Fruit fly (Drosophila melanogaster) whole organism, embryonic: Measurements from ENCODE around the gene CG18788.

ENCODE experiments used
- B-H1 ChIP-seq: fragments of 200-800 bp; sonication (Bioruptor generic); IDR thresholded peaks from 3 replicates; pipeline ENCODE4 v1.3.6; 2022; ENCODE audit warnings: missing biosample characterization, missing genetic modification characterization
- Bgb ChIP-seq: fragments of 200-800 bp; sonication (Bioruptor generic); IDR thresholded peaks from 2 replicates; pipeline ENCODE4 v1.3.6; 2022; ENCODE audit warnings: missing biosample characterization, missing genetic modification characterization; ENCODE audit not compliant: partially characterized antibody
- CG10267 ChIP-seq: fragments of 200-800 bp; sonication (Bioruptor generic); optimal IDR thresholded peaks from 2 replicates; lab custom pipeline; 2018; ENCODE audit warnings: missing biosample characterization, mild to moderate bottlenecking, missing genetic modification characterization, moderate library complexity
- CG11247 ChIP-seq: fragments of 200-800 bp; sonication (Bioruptor generic); IDR thresholded peaks from 2 replicates; pipeline ENCODE4 v1.3.6; 2022; ENCODE audit warnings: missing biosample characterization, missing genetic modification characterization
- CG13775 ChIP-seq: fragments of 200-800 bp; sonication (Bioruptor generic); optimal IDR thresholded peaks from 3 replicates; lab custom pipeline; 2017; ENCODE audit warnings: missing biosample characterization, mild to moderate bottlenecking, missing genetic modification characterization
- CG14667 ChIP-seq: fragments of 200-800 bp; sonication (Bioruptor generic); IDR thresholded peaks from 2 replicates; pipeline ENCODE4 v1.3.6; 2022; ENCODE audit warnings: missing biosample characterization, missing genetic modification characterization
- CG14965 ChIP-seq: fragments of 200-800 bp; sonication (Bioruptor generic); optimal IDR thresholded peaks from 2 replicates; lab custom pipeline; 2016; ENCODE audit warnings: missing biosample characterization, missing genetic modification characterization, borderline replicate concordance
- CG15514 ChIP-seq: fragments of 200-800 bp; sonication (Bioruptor generic); optimal IDR thresholded peaks from 3 replicates; lab custom pipeline; 2017; ENCODE audit warnings: missing biosample characterization, missing genetic modification characterization, mild to moderate bottlenecking, moderate library complexity, missing genetic modification reagents
- CG15601 ChIP-seq: fragments of 200-800 bp; sonication (Bioruptor generic); optimal IDR thresholded peaks from 3 replicates; lab custom pipeline; 2019; ENCODE audit warnings: missing biosample characterization, mild to moderate bottlenecking, missing genetic modification characterization, moderate library complexity
- CG16815 ChIP-seq: fragments of 200-800 bp; sonication (Bioruptor generic); optimal IDR thresholded peaks from 3 replicates; lab custom pipeline; 2017; ENCODE audit warnings: missing biosample characterization, mild to moderate bottlenecking, missing genetic modification characterization
- CG17612 ChIP-seq: fragments of 200-800 bp; sonication (Bioruptor generic); IDR thresholded peaks from 2 replicates; pipeline ENCODE4 v1.3.6; 2022; ENCODE audit warnings: missing biosample characterization, missing genetic modification characterization
- CG32772 ChIP-seq: fragments of 200-800 bp; sonication (Bioruptor generic); IDR thresholded peaks from 2 replicates; pipeline ENCODE4 v1.3.6; 2022; ENCODE audit warnings: missing biosample characterization, missing genetic modification characterization
- CG33213 ChIP-seq: fragments of 200-800 bp; sonication (Bioruptor generic); optimal IDR thresholded peaks from 3 replicates; lab custom pipeline; 2016; ENCODE audit warnings: missing biosample characterization, missing genetic modification characterization
- CG3838 ChIP-seq: fragments of 200-800 bp; sonication (Bioruptor generic); optimal IDR thresholded peaks from 3 replicates; lab custom pipeline; 2016; ENCODE audit warnings: missing biosample characterization, missing genetic modification characterization
- CG5245 ChIP-seq: fragments of 200-800 bp; sonication (Bioruptor generic); optimal IDR thresholded peaks from 3 replicates; lab custom pipeline; 2016; ENCODE audit warnings: missing biosample characterization, missing genetic modification characterization
- CG6175 ChIP-seq: fragments of 200-800 bp; sonication (Bioruptor generic); IDR thresholded peaks from 3 replicates; pipeline ENCODE4 v1.3.6; 2022; ENCODE audit warnings: missing biosample characterization, missing genetic modification characterization
- CG6272 ChIP-seq: fragments of 200-800 bp; sonication (Bioruptor generic); IDR thresholded peaks from 2 replicates; pipeline ENCODE4 v1.3.6; 2022; ENCODE audit warnings: missing biosample characterization, missing genetic modification characterization
- CG9876 ChIP-seq: fragments of 200-800 bp; sonication (Bioruptor generic); optimal IDR thresholded peaks from 2 replicates; lab custom pipeline; 2016; ENCODE audit warnings: missing biosample characterization, missing genetic modification characterization
- CrebB ChIP-seq: fragments of 200-800 bp; sonication (Bioruptor generic); optimal IDR thresholded peaks from 3 replicates; lab custom pipeline; 2018; ENCODE audit warnings: missing biosample characterization, mild to moderate bottlenecking, missing genetic modification characterization
- Dref ChIP-seq: fragments of 200-800 bp; sonication (Bioruptor generic); IDR thresholded peaks from 2 replicates; pipeline ENCODE4 v1.3.6; 2022; ENCODE audit warnings: missing biosample characterization, missing genetic modification characterization
- HmgD ChIP-seq: fragments of 200-800 bp; sonication (Bioruptor generic); optimal IDR thresholded peaks from 3 replicates; lab custom pipeline; 2016; ENCODE audit warnings: missing biosample characterization, missing genetic modification characterization
- Hr39 ChIP-seq: fragments of >200 bp; optimal IDR thresholded peaks from 2 replicates; lab custom pipeline; 2017
- MTF-1 ChIP-seq: fragments of 200-800 bp; sonication (Bioruptor generic); optimal IDR thresholded peaks from 2 replicates; lab custom pipeline; 2018; ENCODE audit warnings: missing biosample characterization, mild to moderate bottlenecking, missing genetic modification characterization, borderline replicate concordance
- NK7.1 ChIP-seq: fragments of 200-800 bp; sonication (Bioruptor generic); optimal IDR thresholded peaks from 3 replicates; lab custom pipeline; 2016; ENCODE audit warnings: missing biosample characterization, missing genetic modification characterization
- Nf-YB ChIP-seq: fragments of 200-800 bp; sonication (Bioruptor generic); optimal IDR thresholded peaks from 3 replicates; lab custom pipeline; 2019; ENCODE audit warnings: missing biosample characterization, mild to moderate bottlenecking, missing genetic modification characterization, moderate library complexity
- Side ChIP-seq: fragments of 200-800 bp; sonication (Bioruptor generic); optimal IDR thresholded peaks from 2 replicates; lab custom pipeline; 2016; ENCODE audit warnings: missing biosample characterization, missing genetic modification characterization
- Sox100B ChIP-seq: fragments of 200-800 bp; sonication (Bioruptor generic); optimal IDR thresholded peaks from 3 replicates; lab custom pipeline; 2018; ENCODE audit warnings: missing biosample characterization, mild to moderate bottlenecking, missing genetic modification characterization
- Usf ChIP-seq: fragments of 200-800 bp; sonication (Bioruptor generic); optimal IDR thresholded peaks from 2 replicates; lab custom pipeline; 2017; ENCODE audit warnings: missing genotype, missing biosample characterization, missing genetic modification characterization
- Vsx1 ChIP-seq: fragments of 200-800 bp; sonication (Bioruptor generic); optimal IDR thresholded peaks from 2 replicates; lab custom pipeline; 2017; ENCODE audit warnings: missing biosample characterization, mild to moderate bottlenecking, missing genetic modification characterization, missing genetic modification reagents
- ato ChIP-seq: fragments of 200-800 bp; sonication (Bioruptor generic); IDR thresholded peaks from 2 replicates; pipeline ENCODE4 v1.3.6; 2022; ENCODE audit warnings: missing biosample characterization, missing genetic modification characterization; ENCODE audit not compliant: partially characterized antibody
- az2 ChIP-seq: fragments of 200-800 bp; sonication (Bioruptor generic); optimal IDR thresholded peaks from 3 replicates; lab custom pipeline; 2016; ENCODE audit warnings: missing biosample characterization, missing genetic modification characterization
- br ChIP-seq: fragments of >200 bp; optimal IDR thresholded peaks from 2 replicates; lab custom pipeline; 2017
- cato ChIP-seq: fragments of 200-800 bp; sonication (Bioruptor generic); optimal IDR thresholded peaks from 2 replicates; lab custom pipeline; 2016; ENCODE audit warnings: missing biosample characterization, missing genetic modification characterization, borderline replicate concordance
- cg ChIP-seq: fragments of 200-800 bp; sonication (Bioruptor generic); optimal IDR thresholded peaks from 3 replicates; lab custom pipeline; 2019; ENCODE audit warnings: missing biosample characterization, mild to moderate bottlenecking, missing genetic modification characterization, moderate library complexity
- crol ChIP-seq: fragments of 200-800 bp; sonication (Bioruptor generic); IDR thresholded peaks from 2 replicates; pipeline ENCODE4 v1.3.6; 2022; ENCODE audit warnings: missing biosample characterization, missing genetic modification characterization
- en ChIP-seq: fragments of 200-800 bp; sonication (Bioruptor generic); optimal IDR thresholded peaks from 2 replicates; lab custom pipeline; 2016; ENCODE audit warnings: missing biosample characterization, missing genetic modification characterization
- exex ChIP-seq: fragments of 200-800 bp; sonication (Bioruptor generic); optimal IDR thresholded peaks from 4 replicates; lab custom pipeline; 2018; ENCODE audit warnings: missing biosample characterization, mild to moderate bottlenecking, missing genetic modification characterization, moderate library complexity
- eyg ChIP-seq: fragments of 200-800 bp; sonication (Bioruptor generic); optimal IDR thresholded peaks from 3 replicates; lab custom pipeline; 2016; ENCODE audit warnings: missing biosample characterization, missing genetic modification characterization
- ftz-f1 ChIP-seq: fragments of 200-800 bp; sonication (Bioruptor generic); optimal IDR thresholded peaks from 2 replicates; lab custom pipeline; 2016; ENCODE audit warnings: missing biosample characterization, missing genetic modification characterization
- grau ChIP-seq: fragments of 200-800 bp; optimal IDR thresholded peaks from 3 replicates; lab custom pipeline; 2019; ENCODE audit warnings: missing biosample characterization, mild to moderate bottlenecking, missing genetic modification characterization, moderate library complexity
- gsb-n ChIP-seq: fragments of 200-800 bp; sonication (Bioruptor generic); optimal IDR thresholded peaks from 3 replicates; lab custom pipeline; 2018; ENCODE audit warnings: missing biosample characterization, mild to moderate bottlenecking, missing genetic modification characterization
- ken ChIP-seq: fragments of 200-800 bp; sonication (Bioruptor generic); IDR thresholded peaks from 3 replicates; pipeline ENCODE4 v1.3.6; 2022; ENCODE audit warnings: missing biosample characterization, missing genetic modification characterization
- lmd ChIP-seq: fragments of 200-800 bp; sonication (Bioruptor generic); IDR thresholded peaks from 2 replicates; pipeline ENCODE4 v1.3.6; 2022; ENCODE audit warnings: missing biosample characterization, missing genetic modification characterization
- mirr ChIP-seq: fragments of 200-800 bp; sonication (Bioruptor generic); optimal IDR thresholded peaks from 3 replicates; lab custom pipeline; 2018; ENCODE audit warnings: missing biosample characterization, mild to moderate bottlenecking, missing genetic modification characterization
- otp ChIP-seq: fragments of 200-800 bp; sonication (Bioruptor generic); IDR thresholded peaks from 3 replicates; pipeline ENCODE4, ENCODE4 v1.3.6; 2022; ENCODE audit warnings: missing biosample characterization, missing genetic modification characterization
- pum ChIP-seq: fragments of 200-800 bp; sonication (Bioruptor generic); optimal IDR thresholded peaks from 2 replicates; lab custom pipeline; 2016; ENCODE audit warnings: missing biosample characterization, missing genetic modification characterization
- ranshi ChIP-seq: fragments of 200-800 bp; sonication (Bioruptor generic); IDR thresholded peaks from 2 replicates; pipeline ENCODE4 v1.3.6; 2022; ENCODE audit warnings: missing biosample characterization, missing genetic modification characterization
- vfl ChIP-seq: fragments of 200-800 bp; sonication (Bioruptor generic); optimal IDR thresholded peaks from 2 replicates; lab custom pipeline; 2016; ENCODE audit warnings: missing biosample characterization, missing genetic modification characterization
- yki ChIP-seq: fragments of >200 bp; optimal IDR thresholded peaks from 3 replicates; lab custom pipeline; 2018
- zfh2 ChIP-seq: fragments of 200-800 bp; sonication (Bioruptor generic); optimal IDR thresholded peaks from 2 replicates; lab custom pipeline; 2016; ENCODE audit warnings: missing biosample characterization, missing genetic modification characterization

Gene CG18788

DNA sequence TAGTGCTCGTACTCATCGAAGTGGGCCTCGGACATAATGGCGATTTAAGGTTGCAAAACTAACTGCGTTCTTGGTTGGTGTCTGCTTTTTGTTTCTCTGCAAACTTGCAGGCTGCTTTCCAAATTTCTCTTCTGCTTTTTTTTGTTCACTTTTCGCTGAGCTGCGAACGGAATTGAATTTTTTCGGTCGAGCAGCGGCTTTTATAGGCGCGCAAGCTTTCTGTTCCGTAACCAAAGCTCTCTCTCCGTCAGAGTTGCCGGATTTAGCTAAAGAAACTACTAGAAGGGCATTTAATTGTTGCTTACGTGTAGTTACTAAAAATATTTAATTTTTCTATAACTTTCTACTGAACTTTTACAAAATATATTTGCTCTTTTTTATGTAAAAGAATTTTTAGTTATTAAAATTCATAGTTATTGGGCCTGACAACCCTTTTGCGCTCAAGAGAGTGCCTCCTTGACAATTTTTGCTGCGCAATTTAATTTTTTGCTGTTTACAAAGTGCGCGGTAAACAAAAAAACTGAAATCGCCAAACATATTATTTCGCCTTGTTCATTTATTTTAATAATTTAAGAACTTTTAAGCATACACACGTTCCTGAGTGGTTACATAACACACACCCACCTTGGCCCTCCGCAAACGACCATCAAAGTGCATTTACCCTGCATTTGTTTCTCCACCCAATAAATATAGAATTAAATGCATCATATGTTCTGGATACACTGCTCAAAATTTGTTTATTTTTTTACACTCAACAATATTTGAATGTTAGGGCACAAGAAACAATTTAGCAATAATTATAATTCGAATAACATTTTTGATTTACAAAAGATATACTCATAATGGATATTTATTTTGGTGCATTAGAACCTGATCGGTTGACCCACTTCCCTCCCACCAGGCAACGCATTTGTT is 12.2 kb downstream of the CG18788 start, which contains the start of gene CG6770 (continued):
- TF ChIP-seq crol (peak; percentile 22; the same call in 1 of the 2 replicates), mirr (GFP tag; lab: Kevin White, UChicago) (no peak), CG11247 (peak; percentile 82), Hr39 (lab: Kevin White, UChicago) (no peak), grau (tag; lab: Kevin White, UChicago) (peak; percentile 88), Sox100B (GFP tag; lab: Kevin White, UChicago) (peak; percentile 84), ftz-f1 (GFP tag; lab: Kevin White, UChicago) (peak; percentile 12), HmgD (GFP tag; lab: Kevin White, UChicago) (no peak), Nf-YB (GFP tag; lab: Kevin White, UChicago) (peak; percentile 67), br (no peak), ranshi (peak; percentile 88), CG3838 (GFP tag; lab: Kevin White, UChicago) (peak; percentile 56), zfh2 (GFP tag; lab: Kevin White, UChicago) (peak; percentile 51), cato (GFP tag; lab: Kevin White, UChicago) (peak; percentile 39), CG5245 (GFP tag; lab: Kevin White, UChicago) (peak; percentile 57), B-H1 (GFP tag; lab: Robert Waterston, UW) (peak; percentile 64; the same call in 1 of the 3 replicates), eyg (no peak), otp (GFP tag; lab: Robert Waterston, UW) (peak; percentile 52; the same call in 1 of the 3 replicates), CG14667 (GFP tag; lab: Robert Waterston, UW) (peak; percentile 60; the same call in 1 of the 2 replicates), CG6272 (GFP tag; lab: Robert Waterston, UW) (no peak; the same call in 1 of the 2 replicates), MTF-1 (GFP tag; lab: Kevin White, UChicago) (peak; percentile 9), pum (no peak), CG15601 (tag; lab: Kevin White, UChicago) (peak; percentile 64), CG15514 (GFP tag; lab: Kevin White, UChicago) (peak; percentile 87), CG16815 (GFP tag; lab: Kevin White, UChicago) (peak; percentile 2), Dref (GFP tag; lab: Robert Waterston, UW) (0 out of 2 replicates have a peak, but pooled peaks have one; percentile 4), Usf (GFP tag; lab: Kevin White, UChicago) (peak; percentile 22), CG17612 (GFP tag; lab: Robert Waterston, UW) (no peak), az2 (GFP tag; lab: Kevin White, UChicago) (peak; percentile 54), Vsx1 (peak; percentile 49), lmd (GFP tag; lab: Robert Waterston, UW) (peak; percentile 80), cg (GFP tag; lab: Kevin White, UChicago) (no peak), Bgb (peak; percentile 68; the same call in 1 of the 2 replicates), gsb-n (tag; lab: Kevin White, UChicago) (peak; percentile 45), CrebB (tag; lab: Kevin White, UChicago) (peak; percentile 35), CG9876 (GFP tag; lab: Kevin White, UChicago) (peak; percentile 21), ato (GFP tag; lab: Robert Waterston, UW) (no peak), yki (lab: Kevin White, UChicago) (no peak), exex (peak; percentile 67), CG13775 (GFP tag; lab: Kevin White, UChicago) (peak; percentile 59), vfl (peak; percentile 63), NK7.1 (GFP tag; lab: Kevin White, UChicago) (no peak), CG33213 (GFP tag; lab: Kevin White, UChicago) (peak; percentile 2), CG10267 (tag; lab: Kevin White, UChicago) (peak; percentile 74), CG14965 (no peak), Side (GFP tag; lab: Kevin White, UChicago) (peak; percentile 38), CG32772 (GFP tag; lab: Robert Waterston, UW) (peak; percentile 72), CG6175 (GFP tag; lab: Robert Waterston, UW) (0 out of 3 replicates have a peak, but pooled peaks have one; percentile 38), en (GFP tag; lab: Kevin White, UChicago) (no peak), ken (GFP tag; lab: Robert Waterston, UW) (peak; percentile 73)
